Worm (Caenorhabditis elegans) whole organism, late embryonic: ENCODE results near the gene srh-187.

Source experiments
- ceh-18 ChIP-seq: sonication (generic microtip); optimal IDR thresholded peaks from 2 replicates; lab custom pipeline; 2016; ENCODE audit warnings: missing genetic modification characterization, missing compliant biosample characterization
- ceh-45 ChIP-seq: fragments of 200-800 bp; sonication (Bioruptor generic); IDR thresholded peaks from 2 replicates; pipeline ENCODE4 v1.3.6; 2022; ENCODE audit warnings: missing genetic modification reagents, missing genetic modification characterization, missing compliant biosample characterization
- elt-2 ChIP-seq: sonication (generic microtip); optimal IDR thresholded peaks from 2 replicates; lab custom pipeline; 2016; ENCODE audit warnings: missing genetic modification reagents, missing genetic modification characterization, missing compliant biosample characterization
- ets-4 ChIP-seq: sonication (generic microtip); optimal IDR thresholded peaks from 2 replicates; lab custom pipeline; 2016; ENCODE audit warnings: missing genetic modification characterization, missing compliant biosample characterization
- fkh-10 ChIP-seq: fragments of 150-350 bp; optimal IDR thresholded peaks from 2 replicates; lab custom pipeline; 2014; ENCODE audit warnings: missing biosample characterization, missing genetic modification reagents, missing genetic modification characterization
- odd-2 ChIP-seq: sonication (generic microtip); optimal IDR thresholded peaks from 2 replicates; lab custom pipeline; 2017; ENCODE audit warnings: antibody characterized with exemption, mild to moderate bottlenecking, missing genetic modification characterization, missing compliant biosample characterization
- pag-3 ChIP-seq: sonication (generic microtip); optimal IDR thresholded peaks from 2 replicates; lab custom pipeline; 2016; ENCODE audit warnings: missing compliant biosample characterization, missing genetic modification characterization, borderline replicate concordance
- pat-9 ChIP-seq: fragments of 200-800 bp; sonication (Bioruptor generic); optimal IDR thresholded peaks from 2 replicates; lab custom pipeline; 2018; ENCODE audit warnings: mild to moderate bottlenecking, missing genetic modification characterization, moderate library complexity, missing compliant biosample characterization

ce11 chrV:7320909-7321308 lies 18.8 kb downstream of the srh-187 start, which contains the start of gene lmd-4:
- TF ChIP-seq fkh-10 (GFP tag; lab: Kevin White, UChicago) (no peak), ceh-45 (GFP tag; lab: Robert Waterston, UW) (no peak), pat-9 (tag; lab: Kevin White, UChicago) (no peak), ets-4 (tag; lab: Kevin White, UChicago) (no peak), ceh-18 (tag; lab: Kevin White, UChicago) (no peak), odd-2 (tag; lab: Kevin White, UChicago) (no peak), elt-2 (tag; lab: Kevin White, UChicago) (no peak), pag-3 (no peak)
